Worm (Caenorhabditis elegans) whole organism, late embryonic: ENCODE data around the gene bet-2.

ENCODE experiments used
- C08G9.2 ChIP-seq: sonication (generic microtip); optimal IDR thresholded peaks from 2 replicates; lab custom pipeline; 2016; ENCODE audit warnings: mild to moderate bottlenecking, missing genetic modification characterization, moderate library complexity, missing compliant biosample characterization
- C38D4.7 ChIP-seq: fragments of 200-800 bp; sonication (Bioruptor generic); optimal IDR thresholded peaks from 2 replicates; lab custom pipeline; 2018; ENCODE audit warnings: mild to moderate bottlenecking, missing genetic modification characterization, moderate library complexity, missing compliant biosample characterization
- F13H6.1 ChIP-seq: sonication (generic microtip); optimal IDR thresholded peaks from 2 replicates; lab custom pipeline; 2016; ENCODE audit warnings: missing genetic modification characterization, missing compliant biosample characterization
- K09A11.1 ChIP-seq: sonication (generic microtip); optimal IDR thresholded peaks from 2 replicates; lab custom pipeline; 2017; ENCODE audit warnings: antibody characterized with exemption, mild to moderate bottlenecking, missing genetic modification characterization, missing compliant biosample characterization; ENCODE audit not compliant: insufficient read depth
- T23F11.4 ChIP-seq: fragments of 200-800 bp; sonication (Bioruptor generic); optimal IDR thresholded peaks from 2 replicates; lab custom pipeline; 2018; ENCODE audit warnings: mild to moderate bottlenecking, missing genetic modification characterization, missing compliant biosample characterization
- ahr-1 ChIP-seq: sonication (generic microtip); optimal IDR thresholded peaks from 2 replicates; lab custom pipeline; 2016; ENCODE audit warnings: missing genetic modification characterization, missing compliant biosample characterization
- ama-1 ChIP-seq: fragments of 150-350 bp; optimal IDR thresholded peaks from 2 replicates; lab custom pipeline; 2014
- ceh-14 ChIP-seq: sonication (generic microtip); optimal IDR thresholded peaks from 2 replicates; lab custom pipeline; 2016; ENCODE audit warnings: missing genotype, missing genetic modification characterization, missing compliant biosample characterization
- ceh-18 ChIP-seq: sonication (generic microtip); optimal IDR thresholded peaks from 2 replicates; lab custom pipeline; 2016; ENCODE audit warnings: missing genetic modification characterization, missing compliant biosample characterization
- ceh-2 ChIP-seq: sonication (generic microtip); optimal IDR thresholded peaks from 2 replicates; lab custom pipeline; 2016; ENCODE audit warnings: missing genotype, missing genetic modification characterization, missing compliant biosample characterization
- ceh-22 ChIP-seq: sonication (generic microtip); optimal IDR thresholded peaks from 2 replicates; lab custom pipeline; 2017; ENCODE audit warnings: missing biosample characterization, missing genetic modification characterization
- ceh-31 ChIP-seq: sonication (generic microtip); optimal IDR thresholded peaks from 2 replicates; lab custom pipeline; 2016; ENCODE audit warnings: missing genetic modification characterization, missing compliant biosample characterization
- ceh-48 ChIP-seq: sonication (generic microtip); optimal IDR thresholded peaks from 2 replicates; lab custom pipeline; 2016; ENCODE audit warnings: missing genetic modification characterization, inconsistent platforms, missing compliant biosample characterization
- ceh-6 ChIP-seq: fragments of 200-800 bp; sonication (Bioruptor generic); optimal IDR thresholded peaks from 2 replicates; lab custom pipeline; 2018; ENCODE audit warnings: mild to moderate bottlenecking, missing genetic modification characterization, missing compliant biosample characterization
- ceh-9 ChIP-seq: sonication (generic microtip); optimal IDR thresholded peaks from 2 replicates; lab custom pipeline; 2016; ENCODE audit warnings: mild to moderate bottlenecking, missing genetic modification characterization, inconsistent platforms, missing compliant biosample characterization
- che-1 ChIP-seq: sonication (generic microtip); optimal IDR thresholded peaks from 2 replicates; lab custom pipeline; 2016; ENCODE audit warnings: mild to moderate bottlenecking, missing genetic modification characterization, missing compliant biosample characterization
- dve-1 ChIP-seq: sonication (generic microtip); optimal IDR thresholded peaks from 2 replicates; lab custom pipeline; 2017; ENCODE audit warnings: antibody characterized with exemption, mild to moderate bottlenecking, missing genetic modification characterization, missing compliant biosample characterization
- elt-2 ChIP-seq: sonication (generic microtip); optimal IDR thresholded peaks from 2 replicates; lab custom pipeline; 2016; ENCODE audit warnings: missing genetic modification reagents, missing genetic modification characterization, missing compliant biosample characterization
- elt-4 ChIP-seq: sonication (generic microtip); optimal IDR thresholded peaks from 2 replicates; lab custom pipeline; 2016; ENCODE audit warnings: missing genetic modification characterization, missing compliant biosample characterization
- eyg-1 ChIP-seq: sonication (generic microtip); optimal IDR thresholded peaks from 2 replicates; lab custom pipeline; 2016; ENCODE audit warnings: missing genotype, missing genetic modification characterization, missing compliant biosample characterization
- fax-1 ChIP-seq: sonication (generic microtip); optimal IDR thresholded peaks from 2 replicates; lab custom pipeline; 2016; ENCODE audit warnings: missing genotype, missing genetic modification characterization, missing compliant biosample characterization
- fkh-10 ChIP-seq: fragments of 150-350 bp; optimal IDR thresholded peaks from 2 replicates; lab custom pipeline; 2014; ENCODE audit warnings: missing biosample characterization, missing genetic modification reagents, missing genetic modification characterization
- fkh-6 ChIP-seq: sonication (generic microtip); optimal IDR thresholded peaks from 2 replicates; lab custom pipeline; 2016; ENCODE audit warnings: missing genetic modification characterization, missing compliant biosample characterization
- gmeb-2 ChIP-seq: sonication (generic microtip); optimal IDR thresholded peaks from 2 replicates; lab custom pipeline; 2016; ENCODE audit warnings: missing genetic modification characterization, inconsistent platforms, missing compliant biosample characterization
- hlh-13 ChIP-seq: fragments of 200-800 bp; sonication (Bioruptor generic); optimal IDR thresholded peaks from 2 replicates; lab custom pipeline; 2018; ENCODE audit warnings: mild to moderate bottlenecking, missing genetic modification characterization, missing compliant biosample characterization
- hlh-15 ChIP-seq: sonication (generic microtip); optimal IDR thresholded peaks from 2 replicates; lab custom pipeline; 2016; ENCODE audit warnings: missing genetic modification characterization, missing compliant biosample characterization
- hlh-6 ChIP-seq: sonication (generic microtip); optimal IDR thresholded peaks from 2 replicates; lab custom pipeline; 2016; ENCODE audit warnings: missing genotype, missing genetic modification characterization, missing compliant biosample characterization
- lim-6 ChIP-seq: sonication (generic microtip); optimal IDR thresholded peaks from 2 replicates; lab custom pipeline; 2016; ENCODE audit warnings: missing genetic modification characterization, missing compliant biosample characterization
- madf-2 ChIP-seq: sonication (generic microtip); optimal IDR thresholded peaks from 2 replicates; lab custom pipeline; 2017; ENCODE audit warnings: missing genetic modification characterization, missing compliant biosample characterization
- nfya-1 ChIP-seq: sonication (generic microtip); optimal IDR thresholded peaks from 2 replicates; lab custom pipeline; 2017; ENCODE audit warnings: missing genetic modification characterization, mild to moderate bottlenecking, missing compliant biosample characterization, antibody characterized with exemption, moderate library complexity
- nhr-11 ChIP-seq: fragments of 150-350 bp; optimal IDR thresholded peaks from 2 replicates; lab custom pipeline; 2014; ENCODE audit warnings: missing biosample characterization, missing genetic modification characterization
- nhr-232 ChIP-seq: sonication (generic microtip); optimal IDR thresholded peaks from 2 replicates; lab custom pipeline; 2016; ENCODE audit warnings: missing genetic modification characterization, missing compliant biosample characterization
- pag-3 ChIP-seq: sonication (generic microtip); optimal IDR thresholded peaks from 2 replicates; lab custom pipeline; 2016; ENCODE audit warnings: missing compliant biosample characterization, missing genetic modification characterization, borderline replicate concordance
- pat-9 ChIP-seq: fragments of 200-800 bp; sonication (Bioruptor generic); optimal IDR thresholded peaks from 2 replicates; lab custom pipeline; 2018; ENCODE audit warnings: mild to moderate bottlenecking, missing genetic modification characterization, moderate library complexity, missing compliant biosample characterization
- pha-2 ChIP-seq: sonication (generic microtip); optimal IDR thresholded peaks from 2 replicates; lab custom pipeline; 2017; ENCODE audit warnings: mild to moderate bottlenecking, missing genetic modification characterization, missing compliant biosample characterization
- pqm-1 ChIP-seq: sonication (generic microtip); optimal IDR thresholded peaks from 2 replicates; lab custom pipeline; 2016; ENCODE audit warnings: missing genetic modification characterization, missing compliant biosample characterization
- pros-1 ChIP-seq: fragments of 150-350 bp; optimal IDR thresholded peaks from 2 replicates; lab custom pipeline; 2014; ENCODE audit warnings: missing biosample characterization, missing genetic modification reagents, missing genetic modification characterization
- ref-2 ChIP-seq: sonication (generic microtip); optimal IDR thresholded peaks from 2 replicates; lab custom pipeline; 2016; ENCODE audit warnings: missing genetic modification characterization, missing compliant biosample characterization
- sdc-2 ChIP-seq: sonication (generic microtip); optimal IDR thresholded peaks from 2 replicates; lab custom pipeline; 2016; ENCODE audit warnings: missing genotype, missing genetic modification characterization, missing compliant biosample characterization
- sox-2 ChIP-seq: fragments of 200-800 bp; sonication (Bioruptor generic); IDR thresholded peaks from 2 replicates; pipeline ENCODE4 v1.3.6; 2022; ENCODE audit warnings: missing genetic modification reagents, missing genetic modification characterization, missing compliant biosample characterization
- syd-9 ChIP-seq: sonication (generic microtip); optimal IDR thresholded peaks from 2 replicates; lab custom pipeline; 2016; ENCODE audit warnings: mild to moderate bottlenecking, missing genetic modification characterization, moderate library complexity, missing compliant biosample characterization
- tbx-2 ChIP-seq: sonication (generic microtip); optimal IDR thresholded peaks from 2 replicates; lab custom pipeline; 2016; ENCODE audit warnings: missing genetic modification characterization, missing compliant biosample characterization
- tbx-7 ChIP-seq: sonication (generic microtip); optimal IDR thresholded peaks from 2 replicates; lab custom pipeline; 2016; ENCODE audit warnings: missing genotype, missing genetic modification characterization, missing compliant biosample characterization
- unc-3 ChIP-seq, 2 experiments: fragments of 200-800 bp in 1 of 2; sonication (Bioruptor generic) in 1 of 2; sonication (generic microtip) in 1 of 2; conservative IDR thresholded peaks in 1 of 2; optimal IDR thresholded peaks in 1 of 2; 2 replicates each; pipeline versions ENCODE4 v1.3.6 to Lab custom; 2016 to 2022; ENCODE audit warnings: missing compliant biosample characterization in 2 of 2, missing genetic modification characterization in 2 of 2, missing genetic modification reagents in 1 of 2
- unc-42 ChIP-seq: sonication (generic microtip); optimal IDR thresholded peaks from 2 replicates; lab custom pipeline; 2016; ENCODE audit warnings: missing genotype, missing genetic modification characterization, missing compliant biosample characterization
- zip-5 ChIP-seq: sonication (generic microtip); optimal IDR thresholded peaks from 2 replicates; lab custom pipeline; 2016; ENCODE audit warnings: missing genetic modification characterization, missing compliant biosample characterization

The bet-2 gene

DNA sequence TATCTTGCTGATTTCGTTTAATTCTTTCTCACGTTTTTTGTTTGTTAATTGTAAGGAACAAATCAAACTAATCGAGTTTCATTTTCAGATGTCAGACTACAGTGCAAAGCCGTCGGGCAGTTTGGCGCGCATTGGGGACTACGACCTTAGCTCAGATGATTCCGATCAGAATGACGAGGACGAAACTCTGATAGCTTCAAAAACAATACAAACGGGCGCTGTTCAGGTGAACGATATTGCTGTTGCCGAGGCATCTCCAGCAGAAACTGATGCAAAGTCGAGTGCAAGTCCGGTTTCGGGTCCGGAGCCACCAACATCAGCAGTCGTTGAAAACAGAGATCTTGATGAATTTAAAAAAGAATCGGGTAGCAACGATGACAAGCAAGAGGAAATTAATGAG is at the start of gene bet-2:
Gene bet-2, plus strand, starts transcription at position 89 of the 400 bp plus-strand sequence.
- TF ChIP-seq fkh-6 (tag; lab: Kevin White, UChicago) (no peak), ceh-6 (GFP tag; lab: Kevin White, UChicago) (no peak), fax-1 (tag; lab: Kevin White, UChicago) (no peak), ama-1 (lab: Kevin White, UChicago) (no peak), ref-2 (no peak), ceh-2 (tag; lab: Kevin White, UChicago) (no peak)

DNA sequence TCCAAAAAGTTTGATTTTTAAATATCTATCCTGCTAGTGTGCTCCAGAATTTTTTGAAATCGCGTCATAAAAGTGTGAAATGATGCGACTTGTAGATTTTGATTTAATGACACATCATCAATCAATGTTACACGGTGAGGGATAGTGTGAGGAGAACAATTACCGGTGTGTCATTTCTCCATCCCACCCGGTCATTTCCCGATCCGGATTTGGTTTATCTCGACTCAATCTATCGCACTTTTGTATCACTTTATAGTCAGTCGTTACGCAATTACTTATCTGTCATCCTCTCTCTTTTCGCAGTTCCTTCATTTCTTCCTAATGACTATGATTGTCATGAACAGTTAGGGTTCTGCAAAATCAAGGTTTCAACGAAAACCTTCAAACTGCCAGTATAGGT is 48.9 kb upstream of the bet-2 start:
- TF ChIP-seq ahr-1 (tag; lab: Kevin White, UChicago) (no peak), dve-1 (tag; lab: Kevin White, UChicago) (no peak), pros-1 (tag; lab: Kevin White, UChicago) (no peak), fax-1 (tag; lab: Kevin White, UChicago) (no peak), ceh-14 (tag; lab: Kevin White, UChicago) (no peak), C08G9.2 (tag; lab: Kevin White, UChicago) (no peak), elt-2 (tag; lab: Kevin White, UChicago) (no peak), ceh-31 (no peak), T23F11.4 (GFP tag; lab: Kevin White, UChicago) (no peak)

DNA sequence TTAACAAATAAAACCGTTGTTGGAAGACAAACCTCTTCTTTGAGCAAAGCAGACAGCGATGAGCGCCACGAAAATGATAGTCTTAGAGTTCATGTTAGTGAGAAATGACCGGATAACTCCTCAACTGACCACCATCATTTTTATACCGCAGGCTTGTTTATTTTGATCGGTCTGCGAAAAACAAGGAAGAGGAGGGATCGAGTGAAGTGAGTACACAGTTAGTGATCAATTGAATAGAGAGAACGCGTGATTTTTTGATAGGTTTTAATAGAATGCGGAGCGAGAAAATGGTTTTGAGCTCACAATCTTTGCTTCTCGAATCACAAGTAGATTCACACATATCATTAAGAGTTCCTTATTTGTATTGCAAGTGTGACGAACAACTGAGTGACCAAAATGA is 47.8 kb upstream of the bet-2 start, which contains the start of gene F14F3.4:
Gene F14F3.4, minus strand, starts transcription at position 101 of the 400 bp plus-strand sequence.
- TF ChIP-seq nhr-232 (no peak), gmeb-2 (no peak)

DNA sequence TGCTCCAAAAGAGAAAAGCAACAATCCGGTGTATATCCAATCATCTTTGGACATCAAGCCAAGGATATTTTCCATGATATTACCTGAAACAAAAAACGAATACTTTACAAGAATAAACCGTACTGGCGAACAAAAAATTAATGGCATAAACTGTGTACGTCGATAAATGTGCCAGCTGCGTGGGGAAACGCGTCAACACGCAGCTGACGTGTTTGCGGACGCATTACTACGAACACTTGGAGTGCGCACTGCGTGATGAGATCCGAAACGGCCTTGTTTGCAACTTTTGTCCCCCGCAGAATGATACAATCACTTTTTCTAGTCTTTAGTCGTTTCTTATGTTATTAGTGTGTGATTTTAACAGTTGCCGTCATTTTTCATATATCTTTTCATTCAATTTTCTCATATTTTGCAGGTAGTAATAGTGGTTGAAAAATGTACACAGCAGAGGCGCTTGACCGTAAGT is 44.6 kb upstream of the bet-2 start, which contains the start of the genes mboa-7 and git-1:
Gene mboa-7, minus strand, starts transcription at position 83 of the 466 bp plus-strand sequence.
Gene git-1, plus strand, starts transcription at position 416 of the 466 bp plus-strand sequence.
- TF ChIP-seq C08G9.2 (tag; lab: Kevin White, UChicago) (no peak), C38D4.7 (GFP tag; lab: Kevin White, UChicago) (no peak), sox-2 (GFP tag; lab: Robert Waterston, UW) (no peak), ceh-48 (tag; lab: Kevin White, UChicago) (peak; percentile 33), nhr-11 (tag; lab: Kevin White, UChicago) (no peak), ceh-31 (peak; percentile 43), pros-1 (tag; lab: Kevin White, UChicago) (no peak), tbx-2 (peak; percentile 55), hlh-6 (tag; lab: Kevin White, UChicago) (no peak), tbx-7 (no peak), pqm-1 (tag; lab: Kevin White, UChicago) (no peak), pat-9 (tag; lab: Kevin White, UChicago) (peak; percentile 53), zip-5 (no peak), dve-1 (tag; lab: Kevin White, UChicago) (no peak), nfya-1 (tag; lab: Kevin White, UChicago) (peak; percentile 41), sdc-2 (tag; lab: Kevin White, UChicago) (peak; percentile 27), fkh-10 (no peak), pha-2 (peak; percentile 20), che-1 (tag; lab: Kevin White, UChicago) (peak; percentile 12), elt-4 (tag; lab: Kevin White, UChicago) (no peak), ceh-6 (GFP tag; lab: Kevin White, UChicago) (peak; percentile 33), F13H6.1 (tag; lab: Kevin White, UChicago) (no peak), lim-6 (no peak), unc-3 (GFP tag; conservative IDR thresholded peaks at IDR 0.05; lab: Robert Waterston, UW) (no peak), unc-3 (tag; optimal IDR thresholded peaks at IDR 0.05; lab: Kevin White, UChicago) (no peak), eyg-1 (tag; lab: Kevin White, UChicago) (no peak), hlh-15 (tag; lab: Kevin White, UChicago) (no peak), madf-2 (tag; lab: Kevin White, UChicago) (peak; percentile 12), syd-9 (tag; lab: Kevin White, UChicago) (no peak), ceh-9 (tag; lab: Kevin White, UChicago) (no peak), ceh-22 (tag; lab: Kevin White, UChicago) (no peak), unc-42 (tag; lab: Kevin White, UChicago) (no peak), pag-3 (tag; lab: Kevin White, UChicago) (no peak), hlh-13 (GFP tag; lab: Kevin White, UChicago) (no peak), fax-1 (tag; lab: Kevin White, UChicago) (no peak), K09A11.1 (no peak), nhr-232 (peak; percentile 14), T23F11.4 (GFP tag; lab: Kevin White, UChicago) (no peak), ceh-18 (peak; percentile 31)
